Worm (Caenorhabditis elegans) whole organism, L4 larva: ENCODE results near the gene C18E9.5.

ENCODE experiments used
- F26F4.8 ChIP-seq: fragments of 200-800 bp; sonication (Bioruptor generic); conservative IDR thresholded peaks from 2 replicates; pipeline ENCODE4 v1.3.6; 2022; ENCODE audit warnings: missing genetic modification characterization, missing compliant biosample characterization
- F44E2.7 ChIP-seq: fragments of 200-800 bp; sonication (Bioruptor generic); IDR thresholded peaks from 2 replicates; pipeline ENCODE4 v2.1.2; 2022; ENCODE audit warnings: missing genetic modification characterization, missing compliant biosample characterization
- F49E8.2 ChIP-seq: sonication (generic microtip); optimal IDR thresholded peaks from 2 replicates; lab custom pipeline; 2016; ENCODE audit warnings: missing compliant biosample characterization, mild to moderate bottlenecking, missing genetic modification characterization, borderline replicate concordance
- R02D3.7 ChIP-seq: fragments of 150-350 bp; sonication (generic microtip); optimal IDR thresholded peaks from 3 replicates; lab custom pipeline; 2014; ENCODE audit warnings: missing biosample characterization, missing genetic modification characterization
- T26A8.4 ChIP-seq: fragments of 200-800 bp; sonication (Bioruptor generic); IDR thresholded peaks from 2 replicates; pipeline ENCODE4 v1.3.6; 2022; ENCODE audit warnings: missing genetic modification characterization, missing compliant biosample characterization
- Y105C5A.15 ChIP-seq: fragments of 200-800 bp; sonication (Bioruptor generic); IDR thresholded peaks from 2 replicates; pipeline ENCODE4 v1.3.6; 2022; ENCODE audit warnings: missing genetic modification characterization, missing compliant biosample characterization
- Y75B8A.6 ChIP-seq: fragments of 200-800 bp; sonication (Bioruptor generic); IDR thresholded peaks from 2 replicates; pipeline ENCODE4 v1.3.6; 2022; ENCODE audit warnings: missing genetic modification reagents, missing genetic modification characterization, missing compliant biosample characterization
- ZK546.5 ChIP-seq, 2 experiments: sonication (generic microtip); optimal IDR thresholded peaks; 2 replicates each; lab custom pipeline; 2017; ENCODE audit warnings: missing biosample characterization in 2 of 2, missing genetic modification characterization in 2 of 2
- aha-1 ChIP-seq: fragments of 150-350 bp; peaks from one replicate; lab custom pipeline; 2014; ENCODE audit warnings: missing biosample characterization, missing genetic modification characterization
- aly-2 ChIP-seq: sonication (generic microtip); optimal IDR thresholded peaks from 2 replicates; lab custom pipeline; 2018; ENCODE audit warnings: missing biosample characterization, missing genetic modification characterization
- ceh-32 ChIP-seq: sonication (generic microtip); optimal IDR thresholded peaks from 2 replicates; lab custom pipeline; 2016; ENCODE audit warnings: mild to moderate bottlenecking, missing genetic modification characterization, missing compliant biosample characterization; ENCODE audit not compliant: poor library complexity
- ceh-82 ChIP-seq: sonication (generic microtip); optimal IDR thresholded peaks from 2 replicates; lab custom pipeline; 2017; ENCODE audit warnings: missing biosample characterization, missing genetic modification characterization
- daf-12 ChIP-seq: fragments of 150-350 bp; optimal IDR thresholded peaks from 2 replicates; lab custom pipeline; 2014; ENCODE audit warnings: missing biosample characterization, missing genetic modification reagents, missing genetic modification characterization
- dmd-6 ChIP-seq: fragments of 200-800 bp; sonication (Bioruptor generic); IDR thresholded peaks from 2 replicates; pipeline ENCODE4 v1.3.6; 2022; ENCODE audit warnings: missing genetic modification reagents, missing genetic modification characterization, missing compliant biosample characterization
- dpl-1 ChIP-seq: fragments of 150-350 bp; optimal IDR thresholded peaks from 2 replicates; lab custom pipeline; 2014; ENCODE audit warnings: missing biosample characterization, missing genetic modification reagents, missing genetic modification characterization
- dve-1 ChIP-seq: sonication (generic microtip); optimal IDR thresholded peaks from 2 replicates; lab custom pipeline; 2017; ENCODE audit warnings: antibody characterized with exemption, mild to moderate bottlenecking, missing genetic modification characterization, missing compliant biosample characterization; ENCODE audit not compliant: insufficient read depth
- egl-27 ChIP-seq: sonication (generic microtip); optimal IDR thresholded peaks from 3 replicates; lab custom pipeline; 2017; ENCODE audit warnings: missing biosample characterization, missing genetic modification reagents, missing genetic modification characterization
- egl-43 ChIP-seq: fragments of 200-800 bp; sonication (Bioruptor generic); IDR thresholded peaks from 2 replicates; pipeline ENCODE4 v1.3.6; 2022; ENCODE audit warnings: missing genetic modification reagents, missing genetic modification characterization, missing compliant biosample characterization
- fkh-10 ChIP-seq: fragments of 150-350 bp; optimal IDR thresholded peaks from 2 replicates; lab custom pipeline; 2014; ENCODE audit warnings: missing biosample characterization, missing genetic modification reagents, missing genetic modification characterization
- hif-1 ChIP-seq, 2 experiments: sonication (generic microtip); optimal IDR thresholded peaks; 2 replicates each; lab custom pipeline; 2016 to 2017; ENCODE audit warnings: missing compliant biosample characterization in 2 of 2, missing genetic modification characterization in 2 of 2, missing genetic modification reagents in 2 of 2, missing genotype in 2 of 2, mild to moderate bottlenecking in 1 of 2
- hlh-30 ChIP-seq: sonication (generic microtip); optimal IDR thresholded peaks from 2 replicates; lab custom pipeline; 2017; ENCODE audit warnings: antibody characterized with exemption, mild to moderate bottlenecking, missing genetic modification characterization, missing compliant biosample characterization; ENCODE audit not compliant: insufficient read depth
- hmg-1.1 ChIP-seq: fragments of 200-800 bp; sonication (Bioruptor generic); IDR thresholded peaks from 2 replicates; pipeline ENCODE4 v1.3.6; 2022; ENCODE audit warnings: missing genetic modification reagents, missing genetic modification characterization, missing compliant biosample characterization
- jun-1 ChIP-seq: fragments of 150-350 bp; optimal IDR thresholded peaks from 2 replicates; lab custom pipeline; 2014; ENCODE audit warnings: missing biosample characterization, missing genetic modification reagents, missing genetic modification characterization
- lin-38 ChIP-seq: fragments of 200-800 bp; sonication (Bioruptor generic); IDR thresholded peaks from 2 replicates; pipeline ENCODE4 v1.3.6; 2022; ENCODE audit warnings: missing genetic modification reagents, missing genetic modification characterization, missing compliant biosample characterization
- lin-39 ChIP-seq: fragments of 150-350 bp; optimal IDR thresholded peaks from 2 replicates; lab custom pipeline; 2014; ENCODE audit warnings: missing biosample characterization, missing genetic modification reagents, missing genetic modification characterization
- mdt-29 ChIP-seq: fragments of 200-800 bp; sonication (Bioruptor generic); IDR thresholded peaks from 2 replicates; pipeline ENCODE4 v1.3.6; 2022; ENCODE audit warnings: missing genetic modification reagents, missing genetic modification characterization, missing compliant biosample characterization
- mes-2 ChIP-seq: sonication (generic microtip); optimal IDR thresholded peaks from 2 replicates; lab custom pipeline; 2016; ENCODE audit warnings: missing genotype, mild to moderate bottlenecking, missing genetic modification characterization, missing compliant biosample characterization; ENCODE audit not compliant: poor library complexity, severe bottlenecking
- mxl-2 ChIP-seq: fragments of 200-800 bp; sonication (Bioruptor generic); conservative IDR thresholded peaks from 2 replicates; pipeline ENCODE4 v1.3.6; 2022; ENCODE audit warnings: missing genetic modification reagents, missing genetic modification characterization, missing compliant biosample characterization
- nhr-25 ChIP-seq: sonication (generic microtip); optimal IDR thresholded peaks from 2 replicates; lab custom pipeline; 2017; ENCODE audit warnings: missing genetic modification characterization, mild to moderate bottlenecking, missing compliant biosample characterization, antibody characterized with exemption, moderate library complexity, borderline replicate concordance; ENCODE audit not compliant: insufficient read depth
- nhr-48 ChIP-seq: sonication (generic microtip); optimal IDR thresholded peaks from 2 replicates; lab custom pipeline; 2016; ENCODE audit warnings: mild to moderate bottlenecking, missing genetic modification characterization, missing compliant biosample characterization
- nhr-76 ChIP-seq: fragments of 150-350 bp; optimal IDR thresholded peaks from 2 replicates; lab custom pipeline; 2014; ENCODE audit warnings: missing biosample characterization, missing genetic modification characterization
- pha-4 ChIP-seq, 2 experiments: fragments of 150-350 bp in 1 of 2; fragments of 200-800 bp in 1 of 2; sonication (Bioruptor generic) in 1 of 2; IDR thresholded peaks in 1 of 2; optimal IDR thresholded peaks in 1 of 2; 2 replicates each; pipeline versions ENCODE4 v1.3.6 to Lab custom; 2014 to 2022; ENCODE audit warnings: missing genetic modification characterization in 2 of 2, missing genetic modification reagents in 2 of 2, missing biosample characterization in 1 of 2, missing compliant biosample characterization in 1 of 2
- rbr-2 ChIP-seq: sonication (generic microtip); optimal IDR thresholded peaks from 2 replicates; lab custom pipeline; 2016; ENCODE audit warnings: missing genotype, missing genetic modification characterization, missing compliant biosample characterization
- saeg-2 ChIP-seq: fragments of 200-800 bp; sonication (Bioruptor generic); IDR thresholded peaks from 2 replicates; pipeline ENCODE4 v1.3.6; 2022; ENCODE audit warnings: missing genetic modification reagents, missing genetic modification characterization, missing compliant biosample characterization
- sdz-12 ChIP-seq: fragments of 200-800 bp; sonication (Bioruptor generic); optimal IDR thresholded peaks from 2 replicates; lab custom pipeline; 2018; ENCODE audit warnings: mild to moderate bottlenecking, missing genetic modification characterization, missing compliant biosample characterization
- set-16 ChIP-seq: fragments of 200-800 bp; sonication (Bioruptor generic); IDR thresholded peaks from 2 replicates; pipeline ENCODE4 v1.3.6; 2022; ENCODE audit warnings: missing genetic modification reagents, missing genetic modification characterization, missing compliant biosample characterization
- spr-1 ChIP-seq: sonication (generic microtip); optimal IDR thresholded peaks from 2 replicates; lab custom pipeline; 2016; ENCODE audit warnings: mild to moderate bottlenecking, missing genetic modification characterization, missing compliant biosample characterization
- spr-3 ChIP-seq: fragments of 200-800 bp; sonication (Bioruptor generic); optimal IDR thresholded peaks from 2 replicates; lab custom pipeline; 2018; ENCODE audit warnings: mild to moderate bottlenecking, missing genetic modification characterization, missing compliant biosample characterization
- tag-97 ChIP-seq: fragments of 200-800 bp; sonication (Bioruptor generic); IDR thresholded peaks from 2 replicates; pipeline ENCODE4 v1.3.6; 2022; ENCODE audit warnings: missing genetic modification characterization, missing compliant biosample characterization
- unc-39 ChIP-seq: sonication (generic microtip); optimal IDR thresholded peaks from 2 replicates; lab custom pipeline; 2017; ENCODE audit warnings: missing biosample characterization, missing genetic modification characterization
- unc-62 ChIP-seq, 3 experiments: fragments of 150-350 bp in 1 of 3; sonication (generic microtip); optimal IDR thresholded peaks in 2 of 3; peaks in 1 of 3; 1 replicate in 1 of 3; 2 replicates in 2 of 3; lab custom pipeline; 2014 to 2017; ENCODE audit warnings: missing biosample characterization in 3 of 3, missing genetic modification characterization in 3 of 3, missing genetic modification reagents in 3 of 3, missing genotype in 1 of 3
- ztf-11 ChIP-seq: fragments of 150-350 bp; optimal IDR thresholded peaks from 2 replicates; lab custom pipeline; 2014; ENCODE audit warnings: missing biosample characterization, missing genetic modification characterization

C18E9.5 gene

DNA sequence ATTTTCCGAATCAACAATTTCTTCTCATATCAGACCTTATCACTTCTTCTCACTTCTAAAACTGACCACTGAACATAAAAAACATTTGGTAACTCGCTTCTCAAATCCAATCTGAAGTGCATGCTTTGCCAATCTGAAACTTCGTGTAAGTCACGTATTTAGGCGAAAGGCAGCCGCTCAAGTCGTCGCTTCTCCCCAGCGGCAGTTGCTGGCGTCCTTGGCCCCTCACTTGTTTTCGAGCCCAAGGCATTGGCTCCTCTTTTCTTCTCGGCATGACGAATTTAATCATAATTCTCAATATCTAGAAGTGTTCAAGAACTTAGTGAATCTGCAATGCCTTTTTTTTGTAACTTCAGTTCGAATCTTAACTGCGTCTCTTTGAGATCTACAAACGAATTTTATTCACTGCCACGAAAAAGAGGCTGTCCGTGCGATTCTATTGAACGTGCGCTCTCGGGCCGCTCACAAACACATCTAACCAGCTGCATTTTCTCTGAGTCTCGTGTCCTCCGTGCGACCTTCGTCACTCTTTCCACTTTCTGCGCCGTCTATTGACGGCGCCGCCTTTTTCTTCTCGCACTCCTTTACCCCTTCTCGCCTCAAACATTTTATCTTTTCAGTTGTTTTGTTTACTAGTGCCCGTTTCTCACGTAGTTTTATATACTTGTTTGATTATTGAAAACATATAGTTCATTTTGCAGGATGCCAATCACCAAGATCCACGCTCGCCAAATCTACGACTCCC lies 38.2 kb upstream of the C18E9.5 start (continued):
- TF ChIP-seq unc-62 (GFP tag; optimal IDR thresholded peaks at IDR 0.05 in 1 of 2; lab: Kevin White, UChicago) = peak in 1 of 2 experiments; percentile 82
- TF ChIP-seq unc-62 (tag; optimal IDR thresholded peaks at IDR 0.05; lab: Kevin White, UChicago) = no peak
- no peak for TF ChIP-seq lin-39 (tag; lab: Kevin White, UChicago)
- peak; percentile 4 for TF ChIP-seq spr-1 (tag; lab: Kevin White, UChicago)
- TF ChIP-seq ceh-32 = no peak
- TF ChIP-seq nhr-76 (tag; lab: Kevin White, UChicago) = no peak
- 0 out of 2 replicates have a peak, but pooled peaks have one; percentile 3 for TF ChIP-seq egl-43 (GFP tag; lab: Robert Waterston, UW)
- TF ChIP-seq Y75B8A.6 (GFP tag; lab: Robert Waterston, UW) = 0 out of 2 replicates have a peak, but pooled peaks have one; percentile 7
- no peak; the same call in 1 of the 2 replicates for TF ChIP-seq hmg-1.1
- TF ChIP-seq dve-1 (tag; lab: Kevin White, UChicago) = peak; percentile 28
- no peak for TF ChIP-seq lin-38 (GFP tag; lab: Robert Waterston, UW)
- TF ChIP-seq aly-2 (tag; lab: Kevin White, UChicago) = no peak
- TF ChIP-seq F26F4.8 (GFP tag; lab: Robert Waterston, UW) = 0 out of 2 replicates have a peak, but pooled peaks have one; percentile 11
- TF ChIP-seq egl-27 (tag; lab: Kevin White, UChicago) = no peak
- peak; percentile 76 for TF ChIP-seq hlh-30
- peak; percentile 35 for TF ChIP-seq rbr-2 (tag; lab: Kevin White, UChicago)
- TF ChIP-seq, all 104 proteins: peak for 19

- peak; percentile 88 for TF ChIP-seq aha-1
- TF ChIP-seq pha-4 (GFP tag; IDR thresholded peaks at IDR 0.05; lab: Robert Waterston, UW) = no peak
- no peak for TF ChIP-seq pha-4 (tag; optimal IDR thresholded peaks at IDR 0.05; lab: Kevin White, UChicago)
- TF ChIP-seq set-16 (GFP tag; lab: Robert Waterston, UW) = peak; percentile 48
- TF ChIP-seq F49E8.2 = no peak
- TF ChIP-seq, all 104 proteins: peak for 2
Observed at ce11 chrII:8932392-8932791, 37.4 kb upstream of the C18E9.5 start.

DNA sequence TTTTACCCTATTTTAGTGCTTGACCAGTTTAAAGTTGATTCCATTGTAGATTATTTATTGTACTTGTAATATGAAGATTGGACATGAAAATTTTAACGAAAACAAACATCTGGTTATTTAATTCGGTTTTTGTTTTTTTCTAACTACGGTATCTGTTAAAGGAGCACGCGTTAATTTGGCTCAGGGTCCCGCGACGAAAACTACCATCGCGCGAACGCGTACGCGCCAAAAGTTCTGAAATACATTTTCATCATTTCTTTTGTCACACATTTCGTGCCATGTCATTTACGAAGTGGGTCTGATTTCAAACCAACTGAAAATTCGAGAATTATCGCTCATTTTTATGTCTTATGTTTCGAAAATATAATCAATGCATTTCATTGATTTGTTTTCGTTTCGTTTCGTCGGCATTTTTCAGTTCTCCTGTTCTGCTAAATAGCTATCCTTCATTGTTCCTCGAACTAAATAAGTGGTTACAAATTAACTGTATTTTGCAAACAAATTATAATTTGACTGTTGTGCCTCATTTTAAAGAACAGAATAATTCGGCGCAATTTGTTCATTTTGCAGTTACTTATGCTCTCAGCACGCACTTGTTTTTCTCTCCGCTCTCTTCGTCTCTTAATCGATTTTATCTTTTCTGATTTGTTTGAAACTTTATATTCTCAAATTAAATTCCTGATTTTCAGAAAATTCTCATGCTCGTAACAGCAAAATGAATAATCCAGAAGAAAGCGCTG lies 35.9 kb upstream of the C18E9.5 start, which contains the start of gene T21B10.3:
Gene T21B10.3, plus strand, starts transcription at position 690 of the 740 bp plus-strand sequence.
- TF ChIP-seq spr-3 (GFP tag; lab: Kevin White, UChicago) (no peak), F44E2.7 (GFP tag; lab: Robert Waterston, UW) (no peak), daf-12 (tag; lab: Kevin White, UChicago) (no peak), fkh-10 (GFP tag; lab: Kevin White, UChicago) (no peak), mes-2 (peak; percentile 54), T26A8.4 (GFP tag; lab: Robert Waterston, UW) (peak; percentile 68; the same call in 1 of the 2 replicates), dmd-6 (peak; percentile 40), dpl-1 (GFP tag; lab: Kevin White, UChicago) (no peak), ceh-82 (tag; lab: Kevin White, UChicago) (no peak), mxl-2 (no peak), sdz-12 (GFP tag; lab: Kevin White, UChicago) (peak; percentile 38), F26F4.8 (GFP tag; lab: Robert Waterston, UW) (no peak), lin-39 (tag; lab: Kevin White, UChicago) (no peak), unc-39 (tag; lab: Kevin White, UChicago) (no peak), saeg-2 (no peak), nhr-25 (no peak), pha-4 (GFP tag; IDR thresholded peaks at IDR 0.05; lab: Robert Waterston, UW) (peak; percentile 61; the same call in 1 of the 2 replicates), pha-4 (tag; optimal IDR thresholded peaks at IDR 0.05; lab: Kevin White, UChicago) (no peak), Y105C5A.15 (GFP tag; lab: Robert Waterston, UW) (0 out of 2 replicates have a peak, but pooled peaks have one; percentile 21), hif-1 (tag; optimal IDR thresholded peaks at IDR 0.05; lab: Kevin White, UChicago) (peak in 1 of 2 experiments; percentile 47), jun-1 (tag; lab: Kevin White, UChicago) (no peak), hmg-1.1 (peak; percentile 38), nhr-48 (no peak), tag-97 (GFP tag; lab: Robert Waterston, UW) (no peak), ztf-11 (no peak), ZK546.5 (tag; optimal IDR thresholded peaks at IDR 0.05; lab: Kevin White, UChicago) (no peak), R02D3.7 (tag; lab: Kevin White, UChicago) (no peak), mdt-29 (peak; percentile 65; the same call in 1 of the 2 replicates)
